Fruit fly (Drosophila melanogaster): ENCODE data around the gene CG8757.
A peak's percentile ranks its signal among the peaks of the same experiment; 100 is the strongest.

The CG8757 gene

dm6 chr3L:13865484-13865883 is 23.4 kb upstream of the CG8757 start (continued):
- TF ChIP-seq CG5953 (GFP tag; IDR thresholded peaks at IDR 0.05) (no peak), jing (GFP tag; optimal IDR thresholded peaks at IDR 0.05) (peak; percentile 42), eyg (GFP tag; optimal IDR thresholded peaks at IDR 0.05) (peak; percentile 55), sisA (GFP tag; IDR thresholded peaks at IDR 0.05) (no peak), CG2889 (GFP tag; IDR thresholded peaks at IDR 0.05) (no peak), CG2202 (tag; optimal IDR thresholded peaks at IDR 0.05) (peak; percentile 93), Aef1 (GFP tag; IDR thresholded peaks at IDR 0.05) (no peak), dan (GFP tag; IDR thresholded peaks at IDR 0.05) (no peak), H2.0 (GFP tag; IDR thresholded peaks at IDR 0.05) (no peak), pfk (GFP tag; optimal IDR thresholded peaks at IDR 0.05) (peak; percentile 46), CG14860 (GFP tag; IDR thresholded peaks at IDR 0.05; ENCODE audit: partially characterized antibody) (no peak), slp2 (GFP tag; optimal IDR thresholded peaks at IDR 0.05) (peak; percentile 55), tap (tag; optimal IDR thresholded peaks at IDR 0.05) (peak; percentile 77), Pdp1 (GFP tag; optimal IDR thresholded peaks at IDR 0.05) (peak; percentile 19 to 62), CG6791 (GFP tag; IDR thresholded peaks at IDR 0.05; ENCODE audit: partially characterized antibody) (no peak), prd (optimal IDR thresholded peaks at IDR 0.05) (no peak), prd (GFP tag; IDR thresholded peaks at IDR 0.05) (no peak), nau (GFP tag; optimal IDR thresholded peaks at IDR 0.05) (peak; percentile 70), CG6689 (GFP tag; IDR thresholded peaks at IDR 0.05) (no peak), peb (GFP tag; IDR thresholded peaks at IDR 0.05) (no peak), repo (GFP tag; optimal IDR thresholded peaks at IDR 0.05) (peak; percentile 8), lab (GFP tag; optimal IDR thresholded peaks at IDR 0.05) (peak; percentile 78), CG3163 (GFP tag; optimal IDR thresholded peaks at IDR 0.05) (peak; percentile 7), CG10431 (GFP tag; optimal IDR thresholded peaks at IDR 0.05) (peak; percentile 76), luna (GFP tag; optimal IDR thresholded peaks at IDR 0.05) (no peak), CG4282 (GFP tag; optimal IDR thresholded peaks at IDR 0.05) (no peak), TFAM (GFP tag; optimal IDR thresholded peaks at IDR 0.05) (peak; percentile 86), Sox100B (GFP tag; optimal IDR thresholded peaks at IDR 0.05) (peak; percentile 74), nom (GFP tag; optimal IDR thresholded peaks at IDR 0.05) (no peak), exex (tag; optimal IDR thresholded peaks at IDR 0.05) (peak; percentile 50), stc (GFP tag; IDR thresholded peaks at IDR 0.05) (peak; percentile 20; the same call in 1 of the 2 replicates), Atf-2 (GFP tag; optimal IDR thresholded peaks at IDR 0.05) (peak; percentile 43), rib (GFP tag; IDR thresholded peaks at IDR 0.05) (no peak), croc (GFP tag; conservative IDR thresholded peaks at IDR 0.05) (no peak), Trl (optimal IDR thresholded peaks at IDR 0.05) (no peak), Trl (GFP tag; optimal IDR thresholded peaks at IDR 0.05) (peak; percentile 30), CG1024 (GFP tag; IDR thresholded peaks at IDR 0.05) (peak; percentile 11; the same call in 1 of the 2 replicates), fru (optimal IDR thresholded peaks at IDR 0.05) (no peak), CG13894 (tag; optimal IDR thresholded peaks at IDR 0.05) (no peak), hb (GFP tag; IDR thresholded peaks at IDR 0.05; ENCODE audit: partially characterized antibody) (no peak), bsh (GFP tag; optimal IDR thresholded peaks at IDR 0.05) (peak in 1 of 2 experiments; percentile 88), Nf-YB (GFP tag; optimal IDR thresholded peaks at IDR 0.05) (peak; percentile 56), sqz (GFP tag; optimal IDR thresholded peaks at IDR 0.05) (peak; percentile 77), gcm (GFP tag; optimal IDR thresholded peaks at IDR 0.05) (peak; percentile 80), CG10654 (GFP tag; optimal IDR thresholded peaks at IDR 0.05) (peak; percentile 66), CG7963 (GFP tag; IDR thresholded peaks at IDR 0.05; ENCODE audit: partially characterized antibody) (no peak), usp (GFP tag; optimal IDR thresholded peaks at IDR 0.05) (no peak), klu (GFP tag; IDR thresholded peaks at IDR 0.05) (no peak), B-H1 (GFP tag; IDR thresholded peaks at IDR 0.05) (no peak), CG11093 (GFP tag; IDR thresholded peaks at IDR 0.05) (no peak), CG4730 (GFP tag; IDR thresholded peaks at IDR 0.05) (no peak), br (optimal IDR thresholded peaks at IDR 0.05) (no peak), tna (GFP tag; IDR thresholded peaks at IDR 0.05; ENCODE audit: partially characterized antibody) (no peak)
